Fruit fly (Drosophila melanogaster) whole organism, larva: ENCODE results near the gene CG42728.
A peak's percentile ranks its signal among the peaks of the same experiment; 100 is the strongest.

Experiments used
- noc ChIP-seq: fragments of 200-800 bp; sonication (Bioruptor generic); optimal IDR thresholded peaks from 3 replicates; lab custom pipeline; 2019; ENCODE audit warnings: missing biosample characterization, mild to moderate bottlenecking, missing genetic modification characterization, moderate library complexity

Gene CG42728

DNA sequence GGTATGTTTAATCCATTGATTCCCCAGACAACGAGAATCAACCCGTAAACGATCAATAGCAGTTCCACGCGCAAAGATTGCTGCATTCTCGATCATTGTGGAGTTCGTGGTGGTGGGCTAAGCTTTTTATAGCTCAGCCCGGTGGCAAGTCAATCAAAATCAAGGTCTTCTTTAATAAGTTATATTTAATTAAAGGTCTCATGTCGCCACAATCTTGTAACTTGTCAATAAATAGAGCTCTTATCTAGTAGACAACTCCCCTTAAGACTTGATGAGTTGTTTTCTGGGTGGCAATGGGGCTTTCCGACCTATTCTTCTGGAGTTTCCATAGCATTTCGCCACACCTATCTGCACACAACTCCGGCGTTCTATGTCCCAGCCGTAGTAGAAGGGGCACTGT lies at the start of gene CG42728:
CG42728 (minus strand) TSS at position 101 of the 400 bp plus-strand sequence.
- TF ChIP-seq noc: no peak

DNA sequence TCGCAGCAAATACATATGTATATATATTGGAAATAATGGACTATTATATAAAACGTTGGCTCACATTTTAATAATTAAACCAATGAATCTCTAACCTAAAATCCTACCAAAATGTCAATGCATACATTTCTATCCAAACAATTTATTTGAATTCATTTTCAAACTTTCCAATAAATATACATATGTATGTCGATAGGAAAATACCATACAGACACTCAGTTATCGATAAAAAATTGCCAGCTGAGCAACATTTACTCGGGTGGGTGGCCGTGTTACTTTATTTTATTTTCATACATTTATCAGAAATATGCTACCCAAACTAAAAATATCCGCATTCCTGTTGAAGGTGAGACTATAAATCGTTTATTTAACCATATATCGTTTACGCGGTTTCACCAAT lies 48.4 kb upstream of the CG42728 start, which contains the start of gene Ufsp2:
Ufsp2 (plus strand) TSS at position 214 of the 400 bp plus-strand sequence.
- TF ChIP-seq noc: no peak

DNA sequence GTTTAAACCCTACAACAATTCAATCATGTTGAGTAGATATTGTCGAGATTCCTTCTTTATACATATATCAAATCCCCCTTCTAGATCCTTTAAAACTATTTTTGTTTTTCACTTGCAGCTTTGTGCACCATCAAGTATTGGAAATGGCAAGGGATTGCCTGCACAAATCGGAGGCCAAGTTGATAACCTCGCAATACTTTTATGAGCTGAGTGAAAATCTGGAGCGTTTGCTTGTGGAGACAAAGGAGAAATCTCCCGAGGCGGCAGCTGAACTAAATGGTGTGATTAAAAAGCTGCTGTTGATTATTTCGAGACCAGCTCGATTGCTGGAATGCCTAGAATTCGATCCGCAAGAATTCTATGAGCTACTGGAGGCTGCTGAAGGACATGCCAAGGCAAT lies 42.6 kb upstream of the CG42728 start:
- no peak for TF ChIP-seq noc

DNA sequence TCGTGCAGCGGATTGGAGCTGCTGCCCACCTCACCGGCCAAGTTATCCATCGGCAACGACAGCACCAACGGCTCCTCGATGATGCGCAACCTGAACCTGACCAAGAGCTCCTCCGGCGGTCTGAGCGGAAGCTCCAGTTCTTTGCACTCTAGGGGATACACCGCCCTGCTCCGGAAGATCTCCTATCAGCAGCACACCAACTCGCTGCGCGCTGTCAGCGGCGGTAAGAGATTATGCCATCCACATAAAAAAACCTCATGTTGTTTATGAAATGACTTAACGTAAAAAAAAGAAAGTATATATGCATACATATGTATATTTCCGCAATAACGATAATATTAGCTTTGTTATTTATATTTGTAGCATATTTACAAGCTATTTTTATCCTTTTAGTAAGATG lies 40.8 kb upstream of the CG42728 start:
- no peak for TF ChIP-seq noc

DNA sequence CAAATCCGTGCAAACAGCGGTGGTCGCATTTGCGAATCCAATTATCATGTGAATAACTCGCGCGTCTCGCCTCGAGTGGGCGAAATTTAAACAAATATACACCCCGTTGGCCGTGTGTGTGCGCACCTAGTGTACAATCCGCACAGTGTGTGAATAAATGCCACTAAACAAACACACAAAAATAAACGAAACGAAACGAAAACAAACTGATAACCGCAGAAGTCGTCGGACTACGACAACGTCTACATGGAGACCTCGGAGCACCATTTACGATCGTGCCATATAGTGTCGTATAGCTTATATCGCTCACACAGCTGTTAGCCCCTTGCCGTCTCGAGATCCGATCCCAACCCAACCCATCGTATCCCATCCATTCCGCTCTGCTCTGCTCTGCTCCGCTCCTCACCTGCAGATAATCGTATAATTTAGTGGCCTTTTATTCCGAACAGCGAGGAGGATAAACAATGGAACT lies 38.5 kb upstream of the CG42728 start:
- TF ChIP-seq noc: peak; percentile 86

DNA sequence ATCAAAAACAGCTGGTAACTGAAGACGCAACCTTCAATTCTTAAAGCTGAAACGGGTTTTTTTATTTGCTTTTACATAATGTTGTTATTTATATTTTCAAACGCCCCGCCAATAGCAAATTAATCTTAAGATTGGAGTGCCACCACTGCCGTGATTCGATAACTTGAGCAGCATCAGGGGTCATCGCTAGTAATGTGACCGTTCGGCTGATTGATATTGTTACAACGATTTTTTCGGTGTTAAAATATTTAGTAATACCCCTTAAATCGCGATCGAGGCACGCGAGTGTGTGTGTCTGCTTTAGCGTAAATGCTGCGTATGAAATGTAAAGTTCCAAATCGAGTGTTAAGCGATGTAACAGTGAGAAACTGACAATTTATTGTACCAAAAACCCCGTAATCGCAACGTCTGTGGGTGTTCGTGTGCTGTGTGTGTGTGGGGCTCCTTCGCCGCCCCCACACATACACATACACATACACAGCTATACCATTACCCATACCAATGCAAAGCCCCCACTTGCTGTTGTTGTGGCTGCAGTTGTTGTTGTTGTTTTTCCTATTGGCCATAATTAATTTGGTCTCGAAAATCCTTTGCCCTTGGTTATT lies 37.9 kb upstream of the CG42728 start, which contains the start of gene dop:
dop (plus strand) TSS at position 185 of the 605 bp plus-strand sequence.
- no peak for TF ChIP-seq noc

DNA sequence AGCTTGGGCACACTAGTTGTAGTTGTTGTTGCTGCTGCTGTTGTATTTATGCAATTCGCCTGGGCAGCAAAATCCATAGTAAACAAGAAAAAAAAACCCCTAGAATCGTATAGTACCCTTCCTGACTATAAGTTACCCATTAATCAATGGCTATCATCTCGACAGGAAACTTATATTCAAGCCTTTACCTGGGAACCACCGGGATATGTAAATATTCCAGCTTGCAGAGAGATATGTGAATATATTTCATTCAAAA lies 35.8 kb upstream of the CG42728 start:
- TF ChIP-seq noc: no peak

DNA sequence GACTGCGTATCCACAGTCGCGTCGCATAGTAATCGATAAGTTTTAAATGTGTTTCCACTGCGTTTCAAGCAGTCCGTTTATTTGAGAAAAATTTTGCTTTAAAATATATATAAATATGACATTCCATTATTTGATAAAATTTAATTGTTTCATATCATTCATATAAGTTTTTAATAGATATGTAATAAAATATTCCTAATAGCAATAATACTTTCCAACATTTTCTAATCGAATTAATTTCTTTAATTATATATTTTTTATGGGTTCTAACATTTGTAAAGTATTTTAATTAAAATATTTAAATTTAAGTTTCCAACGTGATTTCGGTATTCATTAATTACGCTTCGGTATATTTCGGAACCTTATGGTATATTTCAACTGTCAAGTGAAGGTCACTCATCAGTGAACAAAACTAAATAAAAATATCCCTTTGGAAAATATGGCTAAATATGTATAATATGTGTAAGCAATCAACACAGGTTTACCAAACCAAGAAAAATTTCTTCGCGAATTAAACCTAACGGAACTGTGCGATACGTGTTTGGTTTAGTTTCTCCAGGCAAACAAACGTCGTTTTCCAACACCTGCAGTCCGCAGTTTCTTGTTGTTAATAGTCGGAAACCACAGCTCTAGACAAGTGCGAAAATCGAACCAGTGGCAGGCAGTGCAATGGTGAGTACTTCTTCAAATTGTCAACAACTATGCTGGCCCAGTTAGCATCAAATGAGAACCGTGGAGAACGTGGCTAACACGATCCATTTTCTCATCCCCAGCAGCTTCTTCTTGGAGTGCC lies 35.3 kb upstream of the CG42728 start, which contains the start of the genes CG7739 and SCCRO:
CG7739 (minus strand) TSS at position 8 of the 793 bp plus-strand sequence.
SCCRO (plus strand) TSS at position 370 of the 793 bp plus-strand sequence.
- TF ChIP-seq noc: no peak

DNA sequence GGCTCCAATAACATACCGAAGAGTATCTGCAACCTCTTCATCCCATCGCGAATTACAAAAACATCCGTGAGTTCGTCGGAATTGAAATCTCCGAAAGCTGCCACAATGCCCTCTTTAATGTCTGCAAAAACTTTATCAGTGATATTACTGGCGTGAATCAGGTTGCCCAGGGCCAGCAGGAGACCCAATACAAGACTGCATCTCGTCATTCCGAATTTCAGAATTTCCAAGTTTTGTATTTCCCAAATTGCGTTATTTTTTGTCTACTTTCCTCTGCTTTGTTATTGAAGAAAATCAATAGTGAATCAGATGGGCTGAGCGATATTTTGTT lies 34.7 kb upstream of the CG42728 start:
- TF ChIP-seq noc: no peak

DNA sequence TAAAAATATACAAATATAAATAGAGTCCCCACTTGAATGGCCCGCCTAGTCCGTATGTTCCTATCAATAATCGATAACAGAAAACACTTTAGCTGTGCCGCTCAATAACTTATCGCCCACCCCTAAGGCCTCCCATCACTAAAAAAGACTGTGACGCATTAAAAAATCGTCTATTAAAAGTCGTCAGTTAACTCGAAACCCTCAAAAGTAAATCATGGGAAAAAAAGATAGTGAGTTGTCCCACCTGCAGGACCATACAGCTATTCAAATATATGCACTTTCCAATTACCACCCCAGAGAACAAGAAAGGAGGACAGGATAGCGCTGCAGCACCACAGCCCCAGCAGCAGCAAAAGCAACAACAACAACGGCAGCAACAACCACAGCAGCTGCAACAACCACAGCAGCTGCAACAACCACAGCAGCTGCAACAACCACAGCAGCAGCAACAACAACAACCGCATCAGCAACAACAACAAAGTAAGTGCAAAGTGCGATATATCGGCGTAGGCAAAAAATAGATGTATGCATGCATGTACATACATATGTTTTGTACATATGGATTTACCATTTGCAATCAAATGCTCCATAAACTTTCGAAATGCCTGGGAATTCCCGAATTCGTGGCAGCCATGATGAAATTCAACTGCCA lies 26.1 kb upstream of the CG42728 start, which contains the start of gene AGO2:
AGO2 (plus strand) TSS at position 121 of the 652 bp plus-strand sequence.
- TF ChIP-seq noc: no peak

DNA sequence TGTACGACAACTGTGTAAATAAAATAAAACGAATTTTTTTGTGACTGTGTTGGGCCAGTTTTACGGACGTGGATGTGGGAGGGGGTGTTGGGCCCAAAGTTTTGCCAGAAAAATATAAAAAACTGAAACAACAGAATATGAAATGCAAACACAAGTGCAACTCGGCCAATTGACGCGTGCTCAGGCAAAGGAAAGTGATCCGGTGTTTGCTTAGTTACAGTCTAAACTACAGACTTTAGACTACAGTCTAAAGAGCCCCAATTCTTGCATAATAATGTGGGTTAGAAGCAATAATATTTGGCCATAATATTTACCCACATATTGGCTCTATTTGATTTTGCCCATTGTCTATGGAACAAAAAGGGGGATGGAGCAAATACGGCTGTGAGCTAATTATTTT lies 20.8 kb upstream of the CG42728 start:
- TF ChIP-seq noc: peak; percentile 9

DNA sequence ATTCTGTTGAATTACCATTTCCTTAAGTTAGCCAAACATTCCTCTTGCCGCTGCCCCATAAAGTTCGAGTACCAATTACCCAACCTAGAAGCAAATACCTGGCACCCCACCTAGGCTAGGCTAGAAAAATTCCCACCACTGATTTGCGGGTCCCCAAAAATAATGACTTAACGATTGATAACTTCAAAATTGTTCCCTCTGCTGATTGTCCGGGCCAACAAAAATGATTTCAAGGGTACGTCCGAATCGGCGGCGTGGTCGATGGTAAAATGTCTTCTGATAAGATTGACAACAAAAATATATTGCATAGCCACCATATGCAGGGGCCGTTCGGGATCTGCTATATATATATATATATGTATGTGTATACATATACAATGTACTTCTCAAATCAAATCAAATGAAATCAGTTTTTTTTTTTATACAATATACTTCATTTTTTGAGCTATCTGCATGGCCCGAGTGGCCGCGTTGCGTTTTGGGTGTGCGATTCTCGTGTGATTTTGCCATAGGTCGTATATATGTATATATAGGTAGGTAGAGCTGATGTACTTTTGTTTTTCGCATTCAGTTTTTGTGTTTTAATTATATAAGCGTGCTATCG lies 19.3 kb upstream of the CG42728 start:
- TF ChIP-seq noc: no peak

DNA sequence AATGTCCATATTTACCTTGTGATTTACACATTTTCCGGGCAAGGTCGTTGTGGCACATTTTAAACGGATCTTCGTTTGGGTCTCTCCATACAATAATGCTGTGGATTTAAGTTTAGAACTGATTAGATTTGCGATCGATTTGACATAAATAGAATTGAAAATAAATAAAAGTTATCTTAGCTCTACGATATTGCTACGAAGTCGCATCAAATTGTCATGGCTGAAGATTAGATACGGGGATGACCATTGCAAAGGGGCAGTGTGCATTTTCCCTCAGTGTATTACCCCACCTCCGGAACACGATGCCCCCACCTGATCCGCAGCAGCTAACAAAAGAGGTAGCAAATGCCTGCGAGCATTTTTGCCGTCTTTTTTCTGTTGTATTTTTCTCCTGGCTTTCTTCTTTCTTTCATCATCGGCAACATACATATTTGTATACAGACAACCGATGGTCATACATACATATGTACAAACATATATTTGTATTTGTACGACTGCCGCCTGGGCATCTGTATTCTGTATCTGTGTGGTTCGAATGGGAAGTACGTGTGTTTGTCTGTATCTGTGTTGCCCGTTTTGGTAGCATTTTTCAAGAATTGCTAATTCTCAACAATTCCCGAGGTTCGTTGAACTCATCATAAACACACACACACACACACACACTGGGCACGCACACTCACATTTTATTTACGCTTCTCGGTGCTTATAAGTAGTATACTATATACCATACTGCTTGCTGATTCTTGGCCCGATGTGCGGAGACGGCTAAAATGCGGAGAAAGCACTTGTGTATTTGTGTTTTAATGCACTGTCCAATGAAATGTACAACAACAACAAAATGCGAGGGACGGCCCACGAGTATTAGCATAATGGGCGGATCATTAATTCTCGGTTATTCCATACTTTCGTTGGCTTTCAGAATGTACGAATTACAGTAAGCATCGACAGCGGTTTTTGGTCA lies 16.7 kb upstream of the CG42728 start:
- TF ChIP-seq noc: no peak

DNA sequence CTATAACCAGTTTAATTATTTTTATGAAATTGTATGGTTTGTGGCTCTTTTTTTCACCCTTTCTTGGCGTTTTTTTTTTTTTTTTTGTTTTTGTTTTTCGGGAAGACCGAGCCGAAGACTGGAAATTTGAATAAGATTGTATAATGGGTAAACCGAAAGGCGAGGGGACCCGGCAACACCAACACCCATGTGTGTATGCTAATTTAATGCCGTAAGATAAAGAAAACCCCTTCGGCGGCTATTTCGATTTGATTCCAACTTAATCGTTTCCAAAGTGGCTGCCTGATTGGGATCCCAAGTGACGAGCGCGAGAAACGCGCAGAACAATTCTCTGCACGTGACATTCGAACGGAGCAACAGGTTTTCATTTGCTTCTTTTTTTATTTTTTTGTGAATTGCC lies 15.5 kb upstream of the CG42728 start:
- no peak for TF ChIP-seq noc

DNA sequence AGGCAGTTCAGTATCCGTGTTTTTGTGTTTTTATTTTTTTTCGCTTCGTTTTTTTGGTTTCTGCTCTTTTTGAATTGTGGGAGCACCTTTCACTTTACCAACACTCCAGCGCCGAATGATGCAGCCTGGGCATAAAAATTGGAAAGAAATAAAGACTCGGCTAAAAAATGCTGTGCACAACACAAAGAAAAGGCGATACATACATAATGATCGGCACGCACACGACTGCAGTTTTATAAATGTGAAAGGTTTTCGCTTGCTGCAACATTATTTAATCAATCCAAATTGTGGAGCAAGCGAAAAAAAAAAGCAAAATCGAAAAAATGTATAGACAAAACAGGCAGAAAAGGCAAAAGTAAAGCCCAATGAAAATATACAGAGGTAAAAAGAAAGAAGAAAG lies 15.1 kb upstream of the CG42728 start:
- TF ChIP-seq noc: no peak

DNA sequence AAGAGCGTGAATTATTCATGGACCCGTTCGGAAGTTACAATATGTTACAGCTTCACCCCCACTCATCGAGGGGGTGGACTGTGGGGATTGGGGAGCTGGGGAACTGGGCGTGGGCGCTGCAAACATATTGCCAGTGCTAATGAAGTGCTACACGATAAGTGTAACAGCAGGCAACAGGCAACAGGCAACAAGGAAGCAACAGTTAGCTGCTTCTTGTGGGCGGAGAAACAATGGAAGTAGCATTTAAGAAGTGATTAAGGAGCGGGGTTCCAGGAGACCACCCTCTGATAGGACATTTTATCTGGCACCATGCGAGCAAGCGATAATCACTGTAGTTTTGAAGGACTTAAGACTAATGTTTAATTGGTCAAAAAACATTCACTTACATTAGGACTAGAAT lies 13.3 kb upstream of the CG42728 start:
- no peak for TF ChIP-seq noc
